Fruit fly (Drosophila melanogaster): ENCODE data around the gene Ref1.

Ref1 gene

dm6 chr3R:7129280-7130069, 49.3 kb upstream of the Ref1 start, which contains the start of gene CG31248 (continued):
- TF ChIP-seq Dp (GFP tag; optimal IDR thresholded peaks at IDR 0.05) (no peak), gro (GFP tag; optimal IDR thresholded peaks at IDR 0.05) (peak; percentile 42), CG1832 (GFP tag; optimal IDR thresholded peaks at IDR 0.05) (no peak), exex (tag; optimal IDR thresholded peaks at IDR 0.05) (peak; percentile 82), MTF-1 (GFP tag; optimal IDR thresholded peaks at IDR 0.05; ENCODE audit: borderline replicate concordance) (no peak), Fer1 (GFP tag; optimal IDR thresholded peaks at IDR 0.05) (peak; percentile 68), HLH3B (GFP tag; IDR thresholded peaks at IDR 0.05) (no peak), tgo (GFP tag; IDR thresholded peaks at IDR 0.05) (no peak), Awh (GFP tag; IDR thresholded peaks at IDR 0.05) (no peak), HHEX (GFP tag; optimal IDR thresholded peaks at IDR 0.05) (no peak), CG1024 (GFP tag; IDR thresholded peaks at IDR 0.05) (no peak), unc-4 (GFP tag; IDR thresholded peaks at IDR 0.05; ENCODE audit: partially characterized antibody) (0 out of 2 replicates have a peak, but pooled peaks have one; percentile 45), E2f2 (GFP tag; IDR thresholded peaks at IDR 0.05) (0 out of 2 replicates have a peak, but pooled peaks have one; percentile 18), CG16815 (GFP tag; optimal IDR thresholded peaks at IDR 0.05) (no peak), CG6854 (GFP tag; optimal IDR thresholded peaks at IDR 0.05) (no peak), Hmx (GFP tag; optimal IDR thresholded peaks at IDR 0.05) (no peak), CG8944 (GFP tag; optimal IDR thresholded peaks at IDR 0.05) (no peak), usp (GFP tag; optimal IDR thresholded peaks at IDR 0.05) (no peak), knrl (GFP tag; IDR thresholded peaks at IDR 0.05; ENCODE audit: partially characterized antibody) (peak; percentile 58), kay (GFP tag; optimal IDR thresholded peaks at IDR 0.05) (no peak), grn (GFP tag; optimal IDR thresholded peaks at IDR 0.05) (peak; percentile 83), CG12659 (GFP tag; optimal IDR thresholded peaks at IDR 0.05) (peak; percentile 17), tx (GFP tag; optimal IDR thresholded peaks at IDR 0.05) (no peak), CG7839 (tag; optimal IDR thresholded peaks at IDR 0.05) (no peak), pnt (GFP tag; optimal IDR thresholded peaks at IDR 0.05) (no peak), CG6272 (GFP tag; IDR thresholded peaks at IDR 0.05) (no peak), CG34224 (GFP tag; IDR thresholded peaks at IDR 0.05; ENCODE audit: partially characterized antibody) (peak; percentile 63; the same call in 1 of the 3 replicates), sug (tag; optimal IDR thresholded peaks at IDR 0.05) (peak; percentile 72), sqz (GFP tag; optimal IDR thresholded peaks at IDR 0.05) (no peak), CG13287 (GFP tag; IDR thresholded peaks at IDR 0.05; ENCODE audit: partially characterized antibody) (peak; percentile 40; the same call in 1 of the 2 replicates), CG13894 (tag; optimal IDR thresholded peaks at IDR 0.05) (peak; percentile 39), GATAe (GFP tag; conservative IDR thresholded peaks at IDR 0.05) (peak; percentile 77), sna (GFP tag; IDR thresholded peaks at IDR 0.05; ENCODE audit: partially characterized antibody) (peak; percentile 33; the same call in 1 of the 2 replicates), Side (GFP tag; optimal IDR thresholded peaks at IDR 0.05) (peak; percentile 35), Eip74EF (GFP tag; optimal IDR thresholded peaks at IDR 0.05) (peak in 1 of 2 experiments; percentile 53), CG7556 (GFP tag; optimal IDR thresholded peaks at IDR 0.05) (no peak), Drgx (GFP tag; IDR thresholded peaks at IDR 0.05) (no peak), p53 (GFP tag; optimal IDR thresholded peaks at IDR 0.05) (no peak), shn (GFP tag; optimal IDR thresholded peaks at IDR 0.05) (no peak), hkb (optimal IDR thresholded peaks at IDR 0.05) (no peak), hkb (GFP tag; IDR thresholded peaks at IDR 0.05) (peak; percentile 25; the same call in 1 of the 2 replicates), Scr (GFP tag; IDR thresholded peaks at IDR 0.05; ENCODE audit: partially characterized antibody) (peak; percentile 69), cwo (GFP tag; optimal IDR thresholded peaks at IDR 0.05) (peak; percentile 95), CG33213 (GFP tag; optimal IDR thresholded peaks at IDR 0.05) (no peak), disco-r (GFP tag; optimal IDR thresholded peaks at IDR 0.05) (no peak), toy (GFP tag; IDR thresholded peaks at IDR 0.05) (no peak), CG32767 (GFP tag; IDR thresholded peaks at IDR 0.05) (no peak), inv (GFP tag; IDR thresholded peaks at IDR 0.05; ENCODE audit: partially characterized antibody) (peak; percentile 10; the same call in 1 of the 2 replicates), crc (GFP tag; optimal IDR thresholded peaks at IDR 0.05) (no peak)

Measured in whole organism, embryonic.